Fruit fly (Drosophila melanogaster) whole organism, prepupa: ENCODE data around the gene CG13689.
A peak's percentile ranks its signal among the peaks of the same experiment; 100 is the strongest.

ENCODE experiments used
- CG10631 ChIP-seq: fragments of 200-800 bp; sonication (Bioruptor generic); optimal IDR thresholded peaks from 2 replicates; lab custom pipeline; 2016; ENCODE audit warnings: missing biosample characterization, missing genetic modification characterization
- CG10669 ChIP-seq: fragments of 200-800 bp; sonication (Bioruptor generic); optimal IDR thresholded peaks from 3 replicates; lab custom pipeline; 2018; ENCODE audit warnings: missing biosample characterization, mild to moderate bottlenecking, missing genetic modification characterization, moderate library complexity
- CG11762 ChIP-seq: fragments of 200-800 bp; sonication (Bioruptor generic); optimal IDR thresholded peaks from 3 replicates; lab custom pipeline; 2016; ENCODE audit warnings: missing biosample characterization, missing genetic modification characterization; ENCODE audit not compliant: insufficient read depth
- CG11902 ChIP-seq: fragments of 200-800 bp; sonication (Bioruptor generic); optimal IDR thresholded peaks from 3 replicates; lab custom pipeline; 2016; ENCODE audit warnings: missing biosample characterization, missing genetic modification characterization
- CG15336 ChIP-seq: fragments of 200-800 bp; sonication (Bioruptor generic); IDR thresholded peaks from 2 replicates; pipeline ENCODE4 v1.3.6; 2022; ENCODE audit warnings: missing biosample characterization, missing genetic modification characterization
- CG16779 ChIP-seq: fragments of 200-800 bp; sonication (Bioruptor generic); optimal IDR thresholded peaks from 3 replicates; lab custom pipeline; 2017; ENCODE audit warnings: missing biosample characterization, mild to moderate bottlenecking, missing genetic modification characterization
- CG3032 ChIP-seq: fragments of 200-800 bp; optimal IDR thresholded peaks from 2 replicates; lab custom pipeline; 2019; ENCODE audit warnings: missing biosample characterization, mild to moderate bottlenecking, missing genetic modification characterization, moderate library complexity
- CG31627 ChIP-seq: fragments of 200-800 bp; sonication (Bioruptor generic); optimal IDR thresholded peaks from 3 replicates; lab custom pipeline; 2016; ENCODE audit warnings: missing biosample characterization, missing genetic modification characterization
- CG32006 ChIP-seq: fragments of 200-800 bp; sonication (Bioruptor generic); optimal IDR thresholded peaks from 3 replicates; lab custom pipeline; 2017; ENCODE audit warnings: missing biosample characterization, mild to moderate bottlenecking, missing genetic modification characterization
- CG3919 ChIP-seq: fragments of 200-800 bp; sonication (Bioruptor generic); optimal IDR thresholded peaks from 3 replicates; lab custom pipeline; 2016; ENCODE audit warnings: missing biosample characterization, missing genetic modification characterization
- CG6163 ChIP-seq: fragments of 200-800 bp; sonication (Bioruptor generic); IDR thresholded peaks from 3 replicates; pipeline ENCODE4 v1.3.6; 2022; ENCODE audit warnings: missing biosample characterization, missing genetic modification characterization
- CG6792 ChIP-seq: fragments of 200-800 bp; sonication (Bioruptor generic); optimal IDR thresholded peaks from 3 replicates; lab custom pipeline; 2016; ENCODE audit warnings: missing biosample characterization, missing genetic modification characterization
- CG6808 ChIP-seq: fragments of 200-800 bp; sonication (Bioruptor generic); optimal IDR thresholded peaks from 3 replicates; lab custom pipeline; 2017; ENCODE audit warnings: missing biosample characterization, missing genetic modification characterization, mild to moderate bottlenecking, moderate library complexity, missing genetic modification reagents
- CG6854 ChIP-seq: fragments of 200-800 bp; sonication (Bioruptor generic); optimal IDR thresholded peaks from 2 replicates; lab custom pipeline; 2017; ENCODE audit warnings: missing biosample characterization, mild to moderate bottlenecking, missing genetic modification characterization
- CG7368 ChIP-seq: fragments of 200-800 bp; sonication (Bioruptor generic); optimal IDR thresholded peaks from 3 replicates; lab custom pipeline; 2016; ENCODE audit warnings: missing biosample characterization, missing genetic modification characterization
- CG8319 ChIP-seq: fragments of 200-800 bp; sonication (Bioruptor generic); optimal IDR thresholded peaks from 3 replicates; lab custom pipeline; 2016; ENCODE audit warnings: missing biosample characterization, missing genetic modification characterization
- CG8632 ChIP-seq: fragments of 200-800 bp; sonication (Bioruptor generic); optimal IDR thresholded peaks from 3 replicates; lab custom pipeline; 2016; ENCODE audit warnings: missing biosample characterization, missing genetic modification characterization
- Eip75B ChIP-seq: fragments of 200-800 bp; sonication (Bioruptor generic); optimal IDR thresholded peaks from 3 replicates; lab custom pipeline; 2016; ENCODE audit warnings: missing biosample characterization, missing genetic modification characterization
- Eip78C ChIP-seq: fragments of 200-800 bp; sonication (Bioruptor generic); peaks from one replicate; lab custom pipeline; 2016; ENCODE audit warnings: missing biosample characterization, missing genetic modification characterization
- Eip93F ChIP-seq: fragments of 200-800 bp; sonication (Bioruptor generic); optimal IDR thresholded peaks from 2 replicates; lab custom pipeline; 2016; ENCODE audit warnings: missing biosample characterization, mild to moderate bottlenecking, missing genetic modification characterization
- Ets21C ChIP-seq: fragments of 200-800 bp; sonication (Bioruptor generic); optimal IDR thresholded peaks from 3 replicates; lab custom pipeline; 2016; ENCODE audit warnings: missing biosample characterization, missing genetic modification characterization
- Ets96B ChIP-seq: fragments of 200-800 bp; optimal IDR thresholded peaks from 2 replicates; lab custom pipeline; 2019; ENCODE audit warnings: missing biosample characterization, mild to moderate bottlenecking, missing genetic modification characterization, moderate library complexity
- Gug ChIP-seq: fragments of 200-800 bp; sonication (Bioruptor generic); IDR thresholded peaks from 2 replicates; pipeline ENCODE4 v1.3.6; 2022; ENCODE audit warnings: missing biosample characterization, missing genetic modification characterization
- Hr39 ChIP-seq: fragments of 200-800 bp; sonication (Bioruptor generic); optimal IDR thresholded peaks from 2 replicates; lab custom pipeline; 2016; ENCODE audit warnings: missing biosample characterization, missing genetic modification characterization
- Hr4 ChIP-seq: fragments of 200-800 bp; sonication (Bioruptor generic); optimal IDR thresholded peaks from 3 replicates; lab custom pipeline; 2016; ENCODE audit warnings: missing biosample characterization, missing genetic modification characterization
- Lpt ChIP-seq: fragments of 200-800 bp; sonication (Bioruptor generic); optimal IDR thresholded peaks from 3 replicates; lab custom pipeline; 2016; ENCODE audit warnings: missing biosample characterization, missing genetic modification characterization
- Met ChIP-seq: fragments of 200-800 bp; sonication (Bioruptor generic); optimal IDR thresholded peaks from 3 replicates; lab custom pipeline; 2016; ENCODE audit warnings: missing biosample characterization, missing genetic modification characterization
- OdsH ChIP-seq: fragments of 200-800 bp; sonication (Bioruptor generic); optimal IDR thresholded peaks from 3 replicates; lab custom pipeline; 2016; ENCODE audit warnings: missing biosample characterization, missing genetic modification characterization
- Sox102F ChIP-seq: fragments of 200-800 bp; sonication (Bioruptor generic); optimal IDR thresholded peaks from 2 replicates; lab custom pipeline; 2016; ENCODE audit warnings: missing biosample characterization, mild to moderate bottlenecking, missing genetic modification characterization
- Sox14 ChIP-seq: fragments of 200-800 bp; sonication (Bioruptor generic); optimal IDR thresholded peaks from 3 replicates; lab custom pipeline; 2016; ENCODE audit warnings: missing biosample characterization, missing genetic modification characterization
- achi ChIP-seq: fragments of 200-800 bp; sonication (Bioruptor generic); optimal IDR thresholded peaks from 3 replicates; lab custom pipeline; 2016; ENCODE audit warnings: missing biosample characterization, missing genetic modification characterization
- acj6 ChIP-seq: fragments of 200-800 bp; sonication (Bioruptor generic); optimal IDR thresholded peaks from 3 replicates; lab custom pipeline; 2016; ENCODE audit warnings: missing biosample characterization, missing genetic modification characterization
- cyc ChIP-seq: fragments of 200-800 bp; sonication (Bioruptor generic); optimal IDR thresholded peaks from 3 replicates; lab custom pipeline; 2016; ENCODE audit warnings: missing biosample characterization, missing genetic modification characterization
- dsx ChIP-seq: fragments of 200-800 bp; optimal IDR thresholded peaks from 3 replicates; lab custom pipeline; 2019; ENCODE audit warnings: missing biosample characterization, mild to moderate bottlenecking, missing genetic modification characterization, moderate library complexity; ENCODE audit not compliant: poor library complexity, severe bottlenecking
- eg ChIP-seq: fragments of 200-800 bp; sonication (Bioruptor generic); IDR thresholded peaks from 3 replicates; pipeline ENCODE4 v1.3.6; 2022; ENCODE audit warnings: missing biosample characterization, missing genetic modification characterization
- esn ChIP-seq: fragments of 200-800 bp; sonication (Bioruptor generic); optimal IDR thresholded peaks from 2 replicates; lab custom pipeline; 2016; ENCODE audit warnings: missing biosample characterization, mild to moderate bottlenecking, missing genetic modification characterization, moderate library complexity
- fd59A ChIP-seq: fragments of 200-800 bp; sonication (Bioruptor generic); optimal IDR thresholded peaks from 2 replicates; lab custom pipeline; 2017; ENCODE audit warnings: missing biosample characterization, mild to moderate bottlenecking, missing genetic modification characterization, missing genetic modification reagents
- lz ChIP-seq: fragments of 200-800 bp; sonication (Bioruptor generic); optimal IDR thresholded peaks from 3 replicates; lab custom pipeline; 2016; ENCODE audit warnings: missing biosample characterization, missing genetic modification characterization
- net ChIP-seq: fragments of 200-800 bp; sonication (Bioruptor generic); optimal IDR thresholded peaks from 3 replicates; lab custom pipeline; 2016; ENCODE audit warnings: missing biosample characterization, missing genetic modification characterization
- pdm3 ChIP-seq: fragments of 200-800 bp; sonication (Bioruptor generic); optimal IDR thresholded peaks from 3 replicates; lab custom pipeline; 2016; ENCODE audit warnings: missing biosample characterization, missing genetic modification characterization
- salr ChIP-seq, 2 experiments: fragments of 200-800 bp; sonication (Bioruptor generic); optimal IDR thresholded peaks; 3 replicates each; lab custom pipeline; 2016 to 2018; ENCODE audit warnings: missing biosample characterization in 2 of 2, missing genetic modification characterization in 2 of 2, mild to moderate bottlenecking in 1 of 2
- spab ChIP-seq: fragments of 200-800 bp; sonication (Bioruptor generic); optimal IDR thresholded peaks from 2 replicates; lab custom pipeline; 2017; ENCODE audit warnings: missing biosample characterization, mild to moderate bottlenecking, missing genetic modification characterization, missing genetic modification reagents
- svp ChIP-seq: fragments of 200-800 bp; sonication (Bioruptor generic); peaks from one replicate; lab custom pipeline; 2016; ENCODE audit warnings: missing biosample characterization, missing genetic modification characterization
- topi ChIP-seq: fragments of 200-800 bp; sonication (Bioruptor generic); optimal IDR thresholded peaks from 3 replicates; lab custom pipeline; 2016; ENCODE audit warnings: missing biosample characterization, missing genetic modification characterization
- vri ChIP-seq: fragments of 200-800 bp; sonication (Bioruptor generic); optimal IDR thresholded peaks from 3 replicates; lab custom pipeline; 2016; ENCODE audit warnings: missing biosample characterization, mild to moderate bottlenecking, missing genetic modification characterization

Gene CG13689

DNA sequence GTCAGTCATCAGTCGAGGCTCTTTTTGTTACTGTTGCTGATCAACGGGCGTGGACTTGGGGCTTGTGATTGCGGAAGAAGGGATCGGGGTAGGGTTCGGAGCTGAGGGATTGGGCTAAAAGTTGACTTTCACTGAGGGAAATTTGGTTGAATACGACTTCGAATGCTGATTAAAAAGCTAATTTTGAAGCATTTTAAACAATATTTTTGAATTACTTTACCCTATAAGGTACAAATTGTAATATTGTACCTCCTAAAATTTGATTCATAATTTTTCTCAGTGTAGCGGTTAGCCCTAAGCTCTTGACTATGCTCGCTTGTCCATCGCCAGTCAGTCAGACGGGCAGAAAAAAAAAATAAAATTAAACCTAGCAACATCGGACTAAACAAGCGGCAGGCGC, 43.9 kb downstream of the CG13689 start (continued):
- peak; percentile 64 for TF ChIP-seq dsx
- TF ChIP-seq CG6792 (GFP tag; lab: Kevin White, UChicago): peak; percentile 53
- peak; percentile 80 for TF ChIP-seq CG10631
- TF ChIP-seq salr (GFP tag; optimal IDR thresholded peaks at IDR 0.05; lab: Kevin White, UChicago): peak; percentile 26 to 56
- no peak for TF ChIP-seq CG6854 (GFP tag; lab: Kevin White, UChicago)
- TF ChIP-seq Hr4 (GFP tag; lab: Kevin White, UChicago): no peak
- TF ChIP-seq achi (GFP tag; lab: Kevin White, UChicago): peak; percentile 61
- TF ChIP-seq topi: peak; percentile 40
- TF ChIP-seq acj6 (GFP tag; lab: Kevin White, UChicago): peak; percentile 47
- TF ChIP-seq CG3032 (tag; lab: Kevin White, UChicago): peak; percentile 76
- peak; percentile 90 for TF ChIP-seq Eip78C
- TF ChIP-seq fd59A (GFP tag; lab: Kevin White, UChicago): peak; percentile 73
- TF ChIP-seq OdsH (GFP tag; lab: Kevin White, UChicago): peak; percentile 64
- TF ChIP-seq Ets96B (tag; lab: Kevin White, UChicago): peak; percentile 77
- peak; percentile 26 for TF ChIP-seq CG32006
- peak; percentile 58 for TF ChIP-seq pdm3 (GFP tag; lab: Kevin White, UChicago)
- TF ChIP-seq CG8632: peak; percentile 12
- TF ChIP-seq CG3919 (GFP tag; lab: Kevin White, UChicago): peak; percentile 76
- TF ChIP-seq CG6808 (GFP tag; lab: Kevin White, UChicago): peak; percentile 72
- peak; percentile 49 for TF ChIP-seq Lpt (GFP tag; lab: Kevin White, UChicago)
- no peak for TF ChIP-seq cyc (GFP tag; lab: Kevin White, UChicago)
- TF ChIP-seq Hr39 (GFP tag; lab: Kevin White, UChicago): peak; percentile 18
- TF ChIP-seq Sox14: peak; percentile 65
- no peak for TF ChIP-seq eg (GFP tag; lab: Robert Waterston, UW)
- peak; percentile 77 for TF ChIP-seq CG6163
- TF ChIP-seq esn (GFP tag; lab: Kevin White, UChicago): peak; percentile 20
- no peak for TF ChIP-seq CG7368
- TF ChIP-seq svp: peak; percentile 62
- TF ChIP-seq lz: peak; percentile 3

DNA sequence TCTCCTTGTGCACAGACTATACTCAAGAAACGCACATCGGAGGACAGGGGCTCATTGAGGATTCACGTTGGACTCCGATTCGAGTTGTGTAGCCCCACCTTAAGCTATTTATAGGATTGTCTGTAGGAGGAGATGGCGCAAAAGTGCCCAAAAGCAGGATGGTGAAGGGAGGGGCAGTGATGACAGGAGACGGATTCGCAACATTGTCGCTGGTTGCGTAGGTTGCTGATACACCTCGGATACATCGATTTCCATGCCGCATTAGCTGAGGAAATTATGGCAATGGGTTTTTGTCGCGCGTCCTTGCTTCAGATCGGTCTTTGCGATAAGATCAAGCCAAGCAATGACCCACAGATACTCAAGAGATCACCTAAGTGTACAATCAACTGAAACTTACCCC, 45.0 kb downstream of the CG13689 start:
- TF ChIP-seq dsx: peak; percentile 98
- peak; percentile 21 for TF ChIP-seq fd59A (GFP tag; lab: Kevin White, UChicago)
- no peak for TF ChIP-seq CG3919 (GFP tag; lab: Kevin White, UChicago)

dm6 chr2L:650864-651263, 48.3 kb downstream of the CG13689 start:
- TF ChIP-seq vri (GFP tag; lab: Kevin White, UChicago) (peak; percentile 74), Sox102F (peak; percentile 83), salr (GFP tag; optimal IDR thresholded peaks at IDR 0.05; lab: Kevin White, UChicago) (no peak), Hr4 (GFP tag; lab: Kevin White, UChicago) (no peak), Lpt (GFP tag; lab: Kevin White, UChicago) (no peak), CG16779 (no peak), CG3919 (GFP tag; lab: Kevin White, UChicago) (peak; percentile 58), svp (peak; percentile 89), CG7368 (peak; percentile 14), net (GFP tag; lab: Kevin White, UChicago) (no peak), OdsH (GFP tag; lab: Kevin White, UChicago) (peak; percentile 54), Hr39 (GFP tag; lab: Kevin White, UChicago) (peak; percentile 81), spab (GFP tag; lab: Kevin White, UChicago) (no peak), CG6808 (GFP tag; lab: Kevin White, UChicago) (no peak), Ets21C (GFP tag; lab: Kevin White, UChicago) (peak; percentile 69), CG6854 (GFP tag; lab: Kevin White, UChicago) (no peak), CG10669 (GFP tag; lab: Kevin White, UChicago) (peak; percentile 9), Eip75B (GFP tag; lab: Kevin White, UChicago) (peak; percentile 58), dsx (no peak), CG11762 (GFP tag; lab: Kevin White, UChicago) (no peak), fd59A (GFP tag; lab: Kevin White, UChicago) (no peak), CG31627 (peak; percentile 78), CG3032 (tag; lab: Kevin White, UChicago) (no peak), CG32006 (peak; percentile 25), CG11902 (GFP tag; lab: Kevin White, UChicago) (peak; percentile 28), CG15336 (0 out of 2 replicates have a peak, but pooled peaks have one; percentile 18), Ets96B (tag; lab: Kevin White, UChicago) (no peak), CG8319 (GFP tag; lab: Kevin White, UChicago) (no peak), pdm3 (GFP tag; lab: Kevin White, UChicago) (peak; percentile 56), Gug (no peak), Met (GFP tag; lab: Kevin White, UChicago) (peak; percentile 83), cyc (GFP tag; lab: Kevin White, UChicago) (peak; percentile 74), Eip93F (GFP tag; lab: Kevin White, UChicago) (peak; percentile 22), achi (GFP tag; lab: Kevin White, UChicago) (peak; percentile 52)
